Fruit fly (Drosophila melanogaster): ENCODE measurements around the gene CG14717.

CG14717 gene

DNA sequence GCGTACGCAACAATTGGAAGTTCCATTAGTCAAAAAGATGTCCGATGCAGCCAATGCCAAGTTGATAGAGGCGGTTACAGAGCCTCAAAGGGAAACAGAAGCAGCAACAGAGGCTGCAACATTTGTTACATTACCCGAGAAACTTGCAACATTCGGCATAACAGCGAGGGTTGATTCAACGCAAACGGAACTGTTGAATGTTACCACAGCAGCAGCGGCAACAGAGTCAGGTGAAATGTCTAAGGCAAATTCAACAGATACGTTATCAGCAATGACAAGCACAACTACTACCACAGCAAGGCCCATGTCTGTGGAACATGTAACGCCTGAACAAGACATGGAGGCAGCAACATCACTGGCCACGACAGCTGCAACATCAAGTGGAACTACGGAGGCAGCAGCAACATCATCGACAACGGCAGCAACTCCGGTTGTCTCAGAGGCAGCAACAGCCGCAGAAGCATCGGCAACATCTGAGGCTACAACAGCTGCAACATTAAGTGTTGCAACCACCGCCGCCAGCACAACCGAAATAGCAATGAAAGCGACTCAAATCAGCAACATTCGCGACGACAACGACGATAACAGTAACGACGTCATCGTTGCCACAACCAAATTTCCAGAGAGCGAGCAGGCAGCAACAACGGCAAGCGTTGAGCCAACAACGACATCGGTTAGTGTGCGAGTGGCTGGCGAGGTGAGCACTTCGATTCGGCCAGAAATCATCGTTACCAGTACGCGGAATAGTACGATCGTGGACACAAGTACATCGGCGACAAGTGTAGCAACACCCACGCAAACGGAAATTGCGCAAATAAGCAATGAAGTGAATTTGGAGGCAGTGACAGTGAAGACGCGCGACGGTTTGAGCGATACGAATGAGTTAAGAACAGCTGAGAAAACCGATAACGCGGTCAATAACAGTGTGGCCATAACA is 27.0 kb upstream of the CG14717 start:
- TF ChIP-seq CG8478 (optimal IDR thresholded peaks at IDR 0.05): no peak
- TF ChIP-seq CTCF (optimal IDR thresholded peaks at IDR 0.05): no peak

- TF ChIP-seq CTCF (optimal IDR thresholded peaks at IDR 0.05) (no peak), CG8478 (optimal IDR thresholded peaks at IDR 0.05) (no peak)
Observed at dm6 chr3R:11669954-11670347, 26.4 kb upstream of the CG14717 start.

DNA sequence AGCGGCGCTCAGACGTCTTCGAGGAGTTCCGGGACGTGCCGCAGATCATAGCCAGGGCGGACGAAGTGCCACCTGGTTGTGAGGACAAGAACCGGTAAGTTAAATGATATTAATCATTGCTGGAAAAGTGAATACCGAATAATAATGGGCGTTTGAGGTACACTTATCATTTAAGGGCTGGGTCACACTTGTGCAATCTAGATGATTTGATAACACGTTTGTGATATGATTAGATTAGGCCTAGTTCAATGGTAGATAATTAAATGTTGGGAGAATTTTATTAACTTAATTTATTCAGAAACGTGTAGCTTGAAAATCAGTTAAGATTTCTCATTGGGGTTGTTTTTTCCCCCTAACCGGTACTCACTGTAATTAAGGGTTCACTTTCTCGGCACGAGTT is 25.4 kb upstream of the CG14717 start:
- TF ChIP-seq CG8478 (optimal IDR thresholded peaks at IDR 0.05) (no peak), CTCF (optimal IDR thresholded peaks at IDR 0.05) (no peak)

- TF ChIP-seq CG8478 (optimal IDR thresholded peaks at IDR 0.05) (no peak), CTCF (optimal IDR thresholded peaks at IDR 0.05) (no peak)
Observed at dm6 chr3R:11671784-11672183, 24.5 kb upstream of the CG14717 start.

DNA sequence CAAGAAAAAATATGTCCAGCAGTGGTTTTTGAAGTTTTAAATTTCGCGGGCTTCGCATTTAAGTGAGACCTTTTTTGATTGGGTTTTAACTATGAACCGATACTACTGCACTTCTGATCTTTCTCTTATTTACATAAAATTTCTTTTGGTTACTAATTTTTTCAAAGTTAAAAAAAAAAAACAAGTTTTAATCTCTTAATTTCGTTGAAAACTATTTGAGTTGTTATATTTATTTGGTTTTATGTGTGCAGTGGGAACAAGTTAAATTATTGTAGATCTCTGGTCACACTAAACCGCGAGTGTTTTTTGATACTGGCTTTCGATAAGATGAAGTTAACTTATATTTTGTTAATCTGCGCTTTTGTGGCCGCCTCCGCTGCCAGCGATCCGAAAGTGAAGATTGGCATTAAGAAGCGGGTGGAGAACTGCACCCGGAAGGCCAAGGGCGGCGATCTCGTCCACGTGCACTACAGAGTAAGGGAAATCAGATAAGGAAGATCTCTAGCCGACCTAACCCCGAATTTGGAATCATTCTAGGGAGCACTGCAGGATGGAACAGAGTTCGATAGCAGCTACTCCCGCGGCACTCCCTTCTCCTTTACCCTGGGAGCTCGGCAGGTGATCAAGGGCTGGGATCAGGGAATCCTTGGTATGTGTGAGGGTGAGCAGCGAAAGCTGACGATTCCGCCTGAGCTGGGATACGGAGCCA is 22.2 kb upstream of the CG14717 start, which contains the start of gene CG14715:
TSS of gene CG14715 (plus strand) at position 267 of the 709 bp plus-strand sequence.
- TF ChIP-seq CTCF (optimal IDR thresholded peaks at IDR 0.05): no peak
- no peak for TF ChIP-seq CG8478 (optimal IDR thresholded peaks at IDR 0.05)

dm6 chr3R:11678016-11678415 is 18.3 kb upstream of the CG14717 start, which contains the start of gene CG18476:
CG18476 (minus strand) TSS chr3R:11678116.
- no peak for TF ChIP-seq CG8478 (optimal IDR thresholded peaks at IDR 0.05)
- no peak for TF ChIP-seq CTCF (optimal IDR thresholded peaks at IDR 0.05)

DNA sequence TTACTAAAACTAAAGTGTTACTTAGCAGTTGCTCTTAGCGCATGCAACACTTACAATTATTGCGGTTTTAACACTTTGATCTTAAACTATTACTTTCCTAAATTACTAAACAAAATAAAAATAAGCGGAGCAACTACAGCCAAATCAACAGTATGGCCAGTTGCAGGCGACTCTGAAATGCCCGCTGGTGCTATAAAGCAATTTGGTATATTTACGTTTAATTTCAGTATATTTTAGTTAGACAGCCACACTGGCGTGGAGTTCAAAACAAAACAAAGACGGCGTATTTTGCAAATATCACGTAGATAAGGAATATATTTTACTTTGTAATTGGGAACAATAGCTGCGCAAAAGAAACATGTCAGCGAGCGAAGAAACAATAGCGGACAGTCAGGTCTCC is 16.8 kb upstream of the CG14717 start, which contains the start of the genes Taf12 and Ho:
TSS of gene Taf12 (minus strand) at position 178 of the 400 bp plus-strand sequence.
TSS of gene Ho (plus strand) at position 231 of the 400 bp plus-strand sequence.
- TF ChIP-seq CTCF (optimal IDR thresholded peaks at IDR 0.05): peak in 1 of 2 experiments; percentile 12
- TF ChIP-seq CG8478 (optimal IDR thresholded peaks at IDR 0.05): no peak

dm6 chr3R:11683675-11684074 is 12.6 kb upstream of the CG14717 start:
- TF ChIP-seq CG8478 (optimal IDR thresholded peaks at IDR 0.05): no peak
- TF ChIP-seq CTCF (optimal IDR thresholded peaks at IDR 0.05): no peak

- TF ChIP-seq CG8478 (optimal IDR thresholded peaks at IDR 0.05): no peak
- TF ChIP-seq CTCF (optimal IDR thresholded peaks at IDR 0.05): no peak
Observed at dm6 chr3R:11684316-11684715, 12.0 kb upstream of the CG14717 start, which contains the start of gene CG6830. CG6830 (minus strand) TSS chr3R:11684342.

dm6 chr3R:11688055-11688454 is 8.3 kb upstream of the CG14717 start, which contains the start of gene CG6834:
CG6834 (minus strand) TSS chr3R:11688133.
- no peak for TF ChIP-seq CG8478 (optimal IDR thresholded peaks at IDR 0.05)
- no peak for TF ChIP-seq CTCF (optimal IDR thresholded peaks at IDR 0.05)

DNA sequence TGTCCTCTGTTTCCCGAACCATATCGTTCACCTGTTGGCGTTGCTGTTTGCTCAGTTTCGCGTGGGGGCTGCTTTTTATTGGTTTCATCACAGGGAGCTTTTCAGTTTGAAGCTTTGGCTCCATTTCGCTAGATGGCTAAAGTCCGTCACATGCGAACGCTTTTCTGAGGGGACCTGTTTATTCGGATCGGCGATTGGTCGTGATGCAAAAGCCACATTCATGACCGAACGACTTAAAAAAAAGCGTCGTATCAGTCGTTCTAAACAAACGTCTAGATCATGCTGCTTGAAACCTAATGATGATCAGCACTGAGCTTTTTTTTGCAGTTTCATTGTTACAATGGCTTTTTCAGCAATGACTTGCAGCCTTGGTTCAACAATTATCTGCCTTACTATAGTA is 6.4 kb upstream of the CG14717 start, which contains the start of gene CG6908:
TSS of gene CG6908 (minus strand) at position 152 of the 400 bp plus-strand sequence.
- TF ChIP-seq CG8478 (optimal IDR thresholded peaks at IDR 0.05): no peak
- TF ChIP-seq CTCF (optimal IDR thresholded peaks at IDR 0.05): no peak

- TF ChIP-seq CTCF (optimal IDR thresholded peaks at IDR 0.05) (no peak), CG8478 (optimal IDR thresholded peaks at IDR 0.05) (no peak)
Observed at dm6 chr3R:11690857-11691471, 5.3 kb upstream of the CG14717 start.

DNA sequence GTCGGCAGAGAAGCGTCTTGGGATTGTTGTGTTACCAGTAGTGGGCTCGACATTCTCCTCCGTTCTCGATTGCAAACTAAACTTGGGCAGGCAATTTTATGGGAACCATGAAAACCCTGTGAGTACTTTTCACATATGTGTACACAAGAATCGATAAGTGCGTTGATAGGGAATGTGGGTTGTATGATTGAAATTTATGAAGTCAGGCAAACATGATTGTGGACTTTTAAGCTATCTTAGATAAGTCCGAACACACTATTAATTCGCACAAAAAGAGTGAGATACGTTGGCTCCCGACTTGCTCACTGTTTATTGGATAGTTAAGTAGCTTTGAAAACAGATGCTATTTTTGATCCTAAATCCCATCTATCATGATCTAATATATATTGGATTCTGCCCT is 4.6 kb upstream of the CG14717 start, which contains the start of gene CG18765:
TSS of gene CG18765 (minus strand) at position 53 of the 400 bp plus-strand sequence.
- TF ChIP-seq CG8478 (optimal IDR thresholded peaks at IDR 0.05): no peak
- no peak for TF ChIP-seq CTCF (optimal IDR thresholded peaks at IDR 0.05)

DNA sequence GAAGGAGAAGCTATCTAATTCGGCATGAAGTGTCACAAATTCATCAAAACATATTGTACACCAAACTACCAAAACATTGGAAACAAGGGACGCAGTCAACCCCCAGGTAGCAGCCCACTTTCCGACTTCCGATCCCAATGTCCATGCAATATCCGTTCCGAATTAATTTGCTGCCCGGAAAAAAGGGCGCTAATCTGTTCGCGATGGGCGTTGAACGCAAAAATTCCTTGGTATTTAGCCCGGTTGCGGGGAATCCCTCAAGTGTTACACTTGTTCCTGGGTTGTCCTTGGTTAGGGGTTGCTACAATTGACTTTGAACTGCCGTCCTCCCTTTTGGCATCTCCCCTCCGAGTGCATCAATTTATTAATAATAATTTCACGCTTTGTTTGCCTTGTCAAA is 3.8 kb upstream of the CG14717 start:
- no peak for TF ChIP-seq CG8478 (optimal IDR thresholded peaks at IDR 0.05)
- no peak for TF ChIP-seq CTCF (optimal IDR thresholded peaks at IDR 0.05)
